In genomic region chr2L:5225547-5226213, dm6 we compare ENCODE assay signal across 2 fruit fly cellular contexts.
TF ChIP-seq lines count a peak whose summit lies in the region.

No protein-coding gene starts in this region.

TF ChIP-seq in whole organism, embryonic, 481 proteins besides CTCF, POLR2A, EP300 and RAD21 (continued from another document and continues in another):
- no peak for TF ChIP-seq Sry-δ (GFP tag; optimal IDR thresholded peaks at IDR 0.05; lab: Kevin White, UChicago)
- TF ChIP-seq H15 (GFP tag; IDR thresholded peaks at IDR 0.05; lab: Robert Waterston, UW), result 0 out of 3 replicates have a peak, but pooled peaks have one; percentile 27
- no peak for TF ChIP-seq emc (GFP tag; optimal IDR thresholded peaks at IDR 0.05; lab: Kevin White, UChicago)
- no peak for TF ChIP-seq CG43689 (GFP tag; IDR thresholded peaks at IDR 0.05; lab: Robert Waterston, UW)
- no peak for TF ChIP-seq gfzf (GFP tag; optimal IDR thresholded peaks at IDR 0.05; lab: Kevin White, UChicago)
- peak; percentile 39 for TF ChIP-seq mam (GFP tag; optimal IDR thresholded peaks at IDR 0.05; lab: Kevin White, UChicago)
- 0 out of 3 replicates have a peak, but pooled peaks have one; percentile 9 for TF ChIP-seq CG11695 (GFP tag; IDR thresholded peaks at IDR 0.05; lab: Robert Waterston, UW)
- peak; percentile 62 for TF ChIP-seq CG2120 (GFP tag; optimal IDR thresholded peaks at IDR 0.05; lab: Kevin White, UChicago)
- no peak for TF ChIP-seq Dip2 (GFP tag; IDR thresholded peaks at IDR 0.05; lab: Robert Waterston, UW)
- no peak for TF ChIP-seq dan (GFP tag; IDR thresholded peaks at IDR 0.05; lab: Robert Waterston, UW)
- no peak for TF ChIP-seq Lhr (GFP tag; optimal IDR thresholded peaks at IDR 0.05; lab: Kevin White, UChicago)
- TF ChIP-seq seq (GFP tag; IDR thresholded peaks at IDR 0.05; lab: Robert Waterston, UW), result no peak
- TF ChIP-seq zfh2 (GFP tag; optimal IDR thresholded peaks at IDR 0.05; lab: Kevin White, UChicago), result peak; percentile 26
- TF ChIP-seq CG10654 (GFP tag; optimal IDR thresholded peaks at IDR 0.05; lab: Kevin White, UChicago), result no peak
- no peak for TF ChIP-seq Chrac-16 (GFP tag; optimal IDR thresholded peaks at IDR 0.05; lab: Kevin White, UChicago)
- no peak for TF ChIP-seq Bdp1 (GFP tag; optimal IDR thresholded peaks at IDR 0.05; lab: Kevin White, UChicago)
- TF ChIP-seq phol (tag; optimal IDR thresholded peaks at IDR 0.05; lab: Kevin White, UChicago), result no peak
- TF ChIP-seq Dref (GFP tag; IDR thresholded peaks at IDR 0.05; lab: Robert Waterston, UW), result no peak
- TF ChIP-seq CG9727 (GFP tag; optimal IDR thresholded peaks at IDR 0.05; lab: Kevin White, UChicago), result no peak
- no peak for TF ChIP-seq CG7963 (GFP tag; IDR thresholded peaks at IDR 0.05; lab: Robert Waterston, UW; ENCODE audit: partially characterized antibody)
- no peak for TF ChIP-seq CG4328 (GFP tag; optimal IDR thresholded peaks at IDR 0.05; lab: Kevin White, UChicago)
- TF ChIP-seq ac (GFP tag; optimal IDR thresholded peaks at IDR 0.05; lab: Kevin White, UChicago), result no peak
- peak; percentile 15 for TF ChIP-seq ind (GFP tag; optimal IDR thresholded peaks at IDR 0.05; lab: Kevin White, UChicago)
- no peak; the same call in 1 of the 2 replicates for TF ChIP-seq HLH3B (GFP tag; IDR thresholded peaks at IDR 0.05; lab: Robert Waterston, UW)
- no peak for TF ChIP-seq CG4820 (GFP tag; optimal IDR thresholded peaks at IDR 0.05; lab: Kevin White, UChicago)
- TF ChIP-seq Hr51 (GFP tag; optimal IDR thresholded peaks at IDR 0.05; lab: Kevin White, UChicago), result peak in 1 of 2 experiments; percentile 43
- no peak for TF ChIP-seq gsb-n (tag; optimal IDR thresholded peaks at IDR 0.05; lab: Kevin White, UChicago)
- no peak for TF ChIP-seq Ets97D (GFP tag; optimal IDR thresholded peaks at IDR 0.05; lab: Kevin White, UChicago)
- no peak for TF ChIP-seq nerfin-1 (tag; optimal IDR thresholded peaks at IDR 0.05; lab: Kevin White, UChicago)
- no peak for TF ChIP-seq Atf3 (GFP tag; optimal IDR thresholded peaks at IDR 0.05; lab: Kevin White, UChicago)
- TF ChIP-seq aop (GFP tag; IDR thresholded peaks at IDR 0.05; lab: Robert Waterston, UW), result no peak
- no peak for TF ChIP-seq Taf1 (GFP tag; IDR thresholded peaks at IDR 0.05; lab: Robert Waterston, UW)
- peak; percentile 21 for TF ChIP-seq unpg (GFP tag; optimal IDR thresholded peaks at IDR 0.05; lab: Kevin White, UChicago)
- no peak for TF ChIP-seq CG5180 (GFP tag; optimal IDR thresholded peaks at IDR 0.05; lab: Kevin White, UChicago)
- TF ChIP-seq Six4 (GFP tag; optimal IDR thresholded peaks at IDR 0.05; lab: Kevin White, UChicago), result no peak
- TF ChIP-seq CG11560 (tag; IDR thresholded peaks at IDR 0.05; lab: Robert Waterston, UW), result no peak
- TF ChIP-seq en (GFP tag; optimal IDR thresholded peaks at IDR 0.05; lab: Kevin White, UChicago), result no peak
- TF ChIP-seq MESR4 (GFP tag; optimal IDR thresholded peaks at IDR 0.05; lab: Kevin White, UChicago), result no peak
- no peak for TF ChIP-seq Antp (GFP tag; optimal IDR thresholded peaks at IDR 0.05; lab: Kevin White, UChicago)
- peak; percentile 1 for TF ChIP-seq CHES-1-like (GFP tag; optimal IDR thresholded peaks at IDR 0.05; lab: Kevin White, UChicago)
- TF ChIP-seq vnd (GFP tag; IDR thresholded peaks at IDR 0.05; lab: Robert Waterston, UW; ENCODE audit: partially characterized antibody), result no peak
- TF ChIP-seq CG11398 (GFP tag; optimal IDR thresholded peaks at IDR 0.05; lab: Kevin White, UChicago), result no peak
- TF ChIP-seq Atf6 (GFP tag; IDR thresholded peaks at IDR 0.05; lab: Robert Waterston, UW), result peak; percentile 39; the same call in 1 of the 2 replicates
- no peak for TF ChIP-seq pan (optimal IDR thresholded peaks at IDR 0.05; lab: Kevin White, UChicago)
- peak in 1 of 2 experiments; percentile 36 for TF ChIP-seq pan (GFP tag; optimal IDR thresholded peaks at IDR 0.05 in 1 of 2, IDR thresholded peaks at IDR 0.05 in 1 of 2)
- TF ChIP-seq sd (tag; optimal IDR thresholded peaks at IDR 0.05; lab: Kevin White, UChicago), result peak; percentile 89
- peak; percentile 75; the same call in 2 of the 3 replicates for TF ChIP-seq sr (GFP tag; IDR thresholded peaks at IDR 0.05; lab: Robert Waterston, UW)
- TF ChIP-seq pnt (GFP tag; optimal IDR thresholded peaks at IDR 0.05; lab: Kevin White, UChicago), result no peak
- no peak for TF ChIP-seq Hey (tag; optimal IDR thresholded peaks at IDR 0.05; lab: Kevin White, UChicago)
- TF ChIP-seq repo (GFP tag; optimal IDR thresholded peaks at IDR 0.05; lab: Kevin White, UChicago), result no peak
- TF ChIP-seq CG4282 (GFP tag; optimal IDR thresholded peaks at IDR 0.05; lab: Kevin White, UChicago), result no peak
- no peak for TF ChIP-seq jigr1 (GFP tag; IDR thresholded peaks at IDR 0.05; lab: Robert Waterston, UW)
- no peak for TF ChIP-seq schlank (tag; optimal IDR thresholded peaks at IDR 0.05; lab: Kevin White, UChicago)
- TF ChIP-seq Nf-YA (GFP tag; IDR thresholded peaks at IDR 0.05; lab: Robert Waterston, UW), result 0 out of 2 replicates have a peak, but pooled peaks have one; percentile 11
- no peak for TF ChIP-seq CG10147 (GFP tag; optimal IDR thresholded peaks at IDR 0.05; lab: Kevin White, UChicago)
- TF ChIP-seq Sox102F (GFP tag; optimal IDR thresholded peaks at IDR 0.05; lab: Kevin White, UChicago), result peak; percentile 28
- TF ChIP-seq CG12236 (GFP tag; optimal IDR thresholded peaks at IDR 0.05; lab: Kevin White, UChicago), result no peak
- TF ChIP-seq CG6791 (GFP tag; IDR thresholded peaks at IDR 0.05; lab: Robert Waterston, UW; ENCODE audit: partially characterized antibody), result no peak
- TF ChIP-seq disco-r (GFP tag; optimal IDR thresholded peaks at IDR 0.05; lab: Kevin White, UChicago), result no peak
- peak; percentile 17 for TF ChIP-seq CG12391 (tag; optimal IDR thresholded peaks at IDR 0.05; lab: Kevin White, UChicago)
- TF ChIP-seq CG8924 (tag; optimal IDR thresholded peaks at IDR 0.05; lab: Kevin White, UChicago), result no peak
- TF ChIP-seq grn (GFP tag; optimal IDR thresholded peaks at IDR 0.05; lab: Kevin White, UChicago), result no peak
- no peak for TF ChIP-seq CG1603 (tag; optimal IDR thresholded peaks at IDR 0.05; lab: Kevin White, UChicago)
- TF ChIP-seq prd (optimal IDR thresholded peaks at IDR 0.05; lab: Kevin White, UChicago), result no peak
- peak; percentile 54; the same call in 1 of the 3 replicates for TF ChIP-seq prd (GFP tag; IDR thresholded peaks at IDR 0.05; lab: Robert Waterston, UW)
- TF ChIP-seq Ada2b (GFP tag; IDR thresholded peaks at IDR 0.05; lab: Robert Waterston, UW), result no peak
- no peak for TF ChIP-seq CG1832 (GFP tag; optimal IDR thresholded peaks at IDR 0.05; lab: Kevin White, UChicago)

TF ChIP-seq in whole organism, prepupa, 60 proteins besides CTCF, POLR2A, EP300 and RAD21 (continued from another document):
- TF ChIP-seq dsx (GFP tag; optimal IDR thresholded peaks at IDR 0.05; lab: Kevin White, UChicago; ENCODE audit: poor library complexity, severe bottlenecking) (no peak), fd85E (GFP tag; optimal IDR thresholded peaks at IDR 0.05; lab: Kevin White, UChicago) (no peak), CG3032 (tag; optimal IDR thresholded peaks at IDR 0.05; lab: Kevin White, UChicago) (no peak), acj6 (GFP tag; optimal IDR thresholded peaks at IDR 0.05; lab: Kevin White, UChicago) (peak; percentile 46), CG6854 (GFP tag; optimal IDR thresholded peaks at IDR 0.05; lab: Kevin White, UChicago) (no peak), Hr39 (GFP tag; optimal IDR thresholded peaks at IDR 0.05; lab: Kevin White, UChicago) (no peak), Ets96B (tag; optimal IDR thresholded peaks at IDR 0.05; lab: Kevin White, UChicago) (no peak), Eip93F (GFP tag; optimal IDR thresholded peaks at IDR 0.05; lab: Kevin White, UChicago) (no peak), CG7368 (GFP tag; optimal IDR thresholded peaks at IDR 0.05; lab: Kevin White, UChicago) (no peak), CG6792 (GFP tag; optimal IDR thresholded peaks at IDR 0.05; lab: Kevin White, UChicago) (peak; percentile 7), cyc (GFP tag; optimal IDR thresholded peaks at IDR 0.05; lab: Kevin White, UChicago) (peak; percentile 27), CG15336 (GFP tag; IDR thresholded peaks at IDR 0.05; lab: Robert Waterston, UW) (peak; percentile 84), CG9139 (GFP tag; optimal IDR thresholded peaks at IDR 0.05; lab: Kevin White, UChicago) (no peak), CG8119 (GFP tag; IDR thresholded peaks at IDR 0.05; lab: Robert Waterston, UW) (peak; percentile 79), eg (GFP tag; IDR thresholded peaks at IDR 0.05; lab: Robert Waterston, UW) (peak; percentile 86), CG32006 (GFP tag; optimal IDR thresholded peaks at IDR 0.05; lab: Kevin White, UChicago) (peak; percentile 64), OdsH (GFP tag; optimal IDR thresholded peaks at IDR 0.05; lab: Kevin White, UChicago) (peak; percentile 55), CG34406 (GFP tag; optimal IDR thresholded peaks at IDR 0.05; lab: Kevin White, UChicago) (no peak), vri (GFP tag; optimal IDR thresholded peaks at IDR 0.05; lab: Kevin White, UChicago) (peak; percentile 12), CG1621 (tag; optimal IDR thresholded peaks at IDR 0.05; lab: Kevin White, UChicago) (no peak), CG3919 (GFP tag; optimal IDR thresholded peaks at IDR 0.05; lab: Kevin White, UChicago) (peak; percentile 34), net (GFP tag; optimal IDR thresholded peaks at IDR 0.05; lab: Kevin White, UChicago) (peak; percentile 26), Sox102F (GFP tag; optimal IDR thresholded peaks at IDR 0.05; lab: Kevin White, UChicago) (peak; percentile 6), spab (GFP tag; optimal IDR thresholded peaks at IDR 0.05; lab: Kevin White, UChicago) (no peak), CG6276 (GFP tag; optimal IDR thresholded peaks at IDR 0.05; lab: Kevin White, UChicago) (peak; percentile 32), Met (GFP tag; optimal IDR thresholded peaks at IDR 0.05; lab: Kevin White, UChicago) (peak; percentile 48), svp (GFP tag; lab: Kevin White, UChicago) (no peak), lz (GFP tag; optimal IDR thresholded peaks at IDR 0.05; lab: Kevin White, UChicago) (peak; percentile 40), Eip78C (GFP tag; lab: Kevin White, UChicago) (no peak), esn (GFP tag; optimal IDR thresholded peaks at IDR 0.05; lab: Kevin White, UChicago) (peak; percentile 53), salr (GFP tag; optimal IDR thresholded peaks at IDR 0.05; lab: Kevin White, UChicago) (peak in 1 of 2 experiments; percentile 4), Ets21C (GFP tag; optimal IDR thresholded peaks at IDR 0.05; lab: Kevin White, UChicago) (peak; percentile 9), CG4318 (GFP tag; optimal IDR thresholded peaks at IDR 0.05; lab: Kevin White, UChicago) (peak; percentile 26), ss (GFP tag; optimal IDR thresholded peaks at IDR 0.05; lab: Kevin White, UChicago) (no peak), CG11762 (GFP tag; optimal IDR thresholded peaks at IDR 0.05; lab: Kevin White, UChicago; ENCODE audit: insufficient read depth) (no peak), Hr4 (GFP tag; optimal IDR thresholded peaks at IDR 0.05; lab: Kevin White, UChicago) (peak; percentile 75)
